Worm (Caenorhabditis elegans): ENCODE measurements around the gene par-3.

The par-3 gene

ce11 chrIII:5667952-5668489 is 4.0 kb downstream of the par-3 start:
- peak; percentile 70; the same call in 1 of the 2 replicates for TF ChIP-seq hmg-1.2 (GFP tag; IDR thresholded peaks at IDR 0.05)
- no peak for TF ChIP-seq fkh-3 (tag; optimal IDR thresholded peaks at IDR 0.05)
- no peak for TF ChIP-seq B0019.2 (GFP tag; conservative IDR thresholded peaks at IDR 0.05)
- no peak for TF ChIP-seq cebp-1 (GFP tag; IDR thresholded peaks at IDR 0.05)
- peak; percentile 11 for TF ChIP-seq cebp-1 (tag; optimal IDR thresholded peaks at IDR 0.05)
- no peak for TF ChIP-seq chd-7 (tag; optimal IDR thresholded peaks at IDR 0.05)
- TF ChIP-seq aptf-2 (GFP tag; conservative IDR thresholded peaks at IDR 0.05), result no peak

ce11 chrIII:5674196-5674595 is 10.2 kb downstream of the par-3 start:
- TF ChIP-seq C06A6.2 (GFP tag; conservative IDR thresholded peaks at IDR 0.05), result no peak
- no peak for TF ChIP-seq cebp-1 (GFP tag; IDR thresholded peaks at IDR 0.05)
- peak; percentile 50 for TF ChIP-seq cebp-1 (tag; optimal IDR thresholded peaks at IDR 0.05)
- no peak for TF ChIP-seq dox-1 (GFP tag; IDR thresholded peaks at IDR 0.05)
- no peak for TF ChIP-seq mel-28 (tag; optimal IDR thresholded peaks at IDR 0.05; ENCODE audit: borderline replicate concordance)

ce11 chrIII:5675384-5675984 is 11.5 kb downstream of the par-3 start:
- TF ChIP-seq dpl-1 (GFP tag; optimal IDR thresholded peaks at IDR 0.05) (no peak), zfh-2 (GFP tag; conservative IDR thresholded peaks at IDR 0.05) (peak; percentile 91), repo-1 (tag; optimal IDR thresholded peaks at IDR 0.05) (peak; percentile 15), F57C9.4 (tag; optimal IDR thresholded peaks at IDR 0.05) (no peak), egrh-3 (GFP tag; IDR thresholded peaks at IDR 0.05) (peak; percentile 80; the same call in 1 of the 2 replicates), chd-7 (tag; optimal IDR thresholded peaks at IDR 0.05) (no peak), sptf-2 (GFP tag; optimal IDR thresholded peaks at IDR 0.05) (no peak), dpff-1 (tag; optimal IDR thresholded peaks at IDR 0.05) (no peak), attf-5 (GFP tag; optimal IDR thresholded peaks at IDR 0.05) (no peak), madf-10 (tag; optimal IDR thresholded peaks at IDR 0.05) (no peak)

ce11 chrIII:5677790-5678189 is 13.8 kb downstream of the par-3 start, which contains the start of gene F54E7.9:
F54E7.9 (minus strand) TSS chrIII:5677890.
- no peak for TF ChIP-seq B0019.2 (GFP tag; conservative IDR thresholded peaks at IDR 0.05)
- no peak for TF ChIP-seq mel-28 (tag; optimal IDR thresholded peaks at IDR 0.05; ENCODE audit: borderline replicate concordance)
- TF ChIP-seq tbx-9 (tag; optimal IDR thresholded peaks at IDR 0.05; ENCODE audit: borderline replicate concordance), result no peak
- no peak for TF ChIP-seq F55B11.4 (tag; optimal IDR thresholded peaks at IDR 0.05; ENCODE audit: borderline replicate concordance, insufficient read depth)
- no peak for TF ChIP-seq F37B4.10 (GFP tag; IDR thresholded peaks at IDR 0.05)
- TF ChIP-seq cebp-2 (GFP tag; IDR thresholded peaks at IDR 0.05), result no peak
- no peak for TF ChIP-seq ekl-4 (GFP tag; IDR thresholded peaks at IDR 0.05)
- no peak for TF ChIP-seq pbrm-1 (GFP tag; IDR thresholded peaks at IDR 0.05)
- TF ChIP-seq Y67H2A.10 (GFP tag; conservative IDR thresholded peaks at IDR 0.05), result no peak
- TF ChIP-seq dpff-1 (tag; optimal IDR thresholded peaks at IDR 0.05), result no peak
- no peak for TF ChIP-seq hrde-1 (tag; optimal IDR thresholded peaks at IDR 0.05; ENCODE audit: borderline replicate concordance)
- TF ChIP-seq B0035.1 (tag; optimal IDR thresholded peaks at IDR 0.05), result no peak
- TF ChIP-seq F33H1.4 (GFP tag; IDR thresholded peaks at IDR 0.05), result no peak
- TF ChIP-seq athp-1 (tag; optimal IDR thresholded peaks at IDR 0.05), result no peak
- TF ChIP-seq tlf-1 (GFP tag; optimal IDR thresholded peaks at IDR 0.05), result no peak

- TF ChIP-seq ztf-22 (GFP tag; optimal IDR thresholded peaks at IDR 0.05), result peak; percentile 47
- TF ChIP-seq snpc-3.4 (tag; optimal IDR thresholded peaks at IDR 0.05), result peak; percentile 93
- TF ChIP-seq Y67H2A.10 (GFP tag; conservative IDR thresholded peaks at IDR 0.05), result peak; percentile 82
- TF ChIP-seq pbrm-1 (GFP tag; IDR thresholded peaks at IDR 0.05), result peak; percentile 96
- peak; percentile 94 for TF ChIP-seq C17E4.6 (GFP tag; IDR thresholded peaks at IDR 0.05)
- peak; percentile 16 for TF ChIP-seq B0261.1 (tag; optimal IDR thresholded peaks at IDR 0.05)
- TF ChIP-seq unc-62 (GFP tag; optimal IDR thresholded peaks at IDR 0.05), result peak; percentile 4
- TF ChIP-seq dpl-1 (GFP tag; optimal IDR thresholded peaks at IDR 0.05), result peak; percentile 92
- TF ChIP-seq hlh-26 (GFP tag; conservative IDR thresholded peaks at IDR 0.05), result no peak
- peak; percentile 69 for TF ChIP-seq Y79H2A.3 (GFP tag; conservative IDR thresholded peaks at IDR 0.05)
- peak; percentile 77 for TF ChIP-seq madf-8 (GFP tag; conservative IDR thresholded peaks at IDR 0.05)
- no peak for TF ChIP-seq tbx-9 (tag; optimal IDR thresholded peaks at IDR 0.05; ENCODE audit: borderline replicate concordance)
- peak; percentile 36 for TF ChIP-seq zim-3 (tag; optimal IDR thresholded peaks at IDR 0.05)
- peak; percentile 95 for TF ChIP-seq lir-1 (GFP tag; conservative IDR thresholded peaks at IDR 0.05)
Observed at ce11 chrIII:5678935-5679334, 14.9 kb downstream of the par-3 start, which contains the start of the genes ska-3 and rps-12. ska-3 (minus strand) TSS chrIII:5679005. rps-12 (plus strand) TSS chrIII:5679298.
